Fruit fly (Drosophila melanogaster) whole organism, embryonic: Measurements from ENCODE around the gene pnt.

Source experiments
- Adf1 ChIP-seq: fragments of 200-800 bp; sonication (Bioruptor generic); IDR thresholded peaks from 2 replicates; pipeline ENCODE4 v1.3.6; 2022; ENCODE audit warnings: missing biosample characterization, missing genetic modification characterization
- BtbVII ChIP-seq: fragments of 200-800 bp; sonication (Bioruptor generic); optimal IDR thresholded peaks from 3 replicates; lab custom pipeline; 2017; ENCODE audit warnings: missing biosample characterization, mild to moderate bottlenecking, missing genetic modification characterization
- CG10979 ChIP-seq: fragments of 200-800 bp; sonication (Bioruptor generic); optimal IDR thresholded peaks from 2 replicates; lab custom pipeline; 2018; ENCODE audit warnings: missing biosample characterization, mild to moderate bottlenecking, missing genetic modification characterization, moderate library complexity
- CG11695 ChIP-seq: fragments of 200-800 bp; sonication (Bioruptor generic); IDR thresholded peaks from 3 replicates; pipeline ENCODE4 v1.3.6; 2022; ENCODE audit warnings: missing biosample characterization, missing genetic modification characterization
- CG11696 ChIP-seq: fragments of 200-800 bp; sonication (Bioruptor generic); IDR thresholded peaks from 2 replicates; pipeline ENCODE4 v1.3.6; 2022; ENCODE audit warnings: missing biosample characterization, missing genetic modification characterization
- CG12659 ChIP-seq: fragments of 200-800 bp; sonication (Bioruptor generic); optimal IDR thresholded peaks from 3 replicates; lab custom pipeline; 2017; ENCODE audit warnings: mild to moderate bottlenecking, missing biosample characterization, missing genetic modification reagents, missing genetic modification characterization
- CG13296 ChIP-seq: fragments of 200-800 bp; sonication (Bioruptor generic); optimal IDR thresholded peaks from 3 replicates; lab custom pipeline; 2018; ENCODE audit warnings: missing biosample characterization, mild to moderate bottlenecking, missing genetic modification characterization
- CG14965 ChIP-seq: fragments of 200-800 bp; sonication (Bioruptor generic); optimal IDR thresholded peaks from 2 replicates; lab custom pipeline; 2016; ENCODE audit warnings: missing biosample characterization, missing genetic modification characterization, borderline replicate concordance
- CG15601 ChIP-seq: fragments of 200-800 bp; sonication (Bioruptor generic); optimal IDR thresholded peaks from 3 replicates; lab custom pipeline; 2019; ENCODE audit warnings: missing biosample characterization, mild to moderate bottlenecking, missing genetic modification characterization, moderate library complexity
- CG16815 ChIP-seq: fragments of 200-800 bp; sonication (Bioruptor generic); optimal IDR thresholded peaks from 3 replicates; lab custom pipeline; 2017; ENCODE audit warnings: missing biosample characterization, mild to moderate bottlenecking, missing genetic modification characterization
- CG17912 ChIP-seq: fragments of 200-800 bp; sonication (Bioruptor generic); optimal IDR thresholded peaks from 2 replicates; lab custom pipeline; 2018; ENCODE audit warnings: missing biosample characterization, mild to moderate bottlenecking, missing genetic modification characterization
- CG1792 ChIP-seq: fragments of 200-800 bp; sonication (Bioruptor generic); optimal IDR thresholded peaks from 2 replicates; lab custom pipeline; 2016; ENCODE audit warnings: missing biosample characterization, missing genetic modification characterization
- CG1832 ChIP-seq: fragments of 200-800 bp; sonication (Bioruptor generic); optimal IDR thresholded peaks from 2 replicates; lab custom pipeline; 2017; ENCODE audit warnings: missing biosample characterization, mild to moderate bottlenecking, missing genetic modification characterization, inconsistent platforms
- CG18599 ChIP-seq: fragments of 200-800 bp; sonication (Bioruptor generic); optimal IDR thresholded peaks from 3 replicates; lab custom pipeline; 2017; ENCODE audit warnings: missing biosample characterization, missing genetic modification characterization, mild to moderate bottlenecking, moderate library complexity, missing genetic modification reagents
- CG2129 ChIP-seq: fragments of 200-800 bp; sonication (Bioruptor generic); IDR thresholded peaks from 2 replicates; pipeline ENCODE4 v1.3.6; 2022; ENCODE audit warnings: missing biosample characterization, missing genetic modification characterization; ENCODE audit not compliant: partially characterized antibody
- CG2712 ChIP-seq: fragments of 200-800 bp; optimal IDR thresholded peaks from 3 replicates; lab custom pipeline; 2019; ENCODE audit warnings: missing biosample characterization, mild to moderate bottlenecking, missing genetic modification characterization, moderate library complexity
- CG30431 ChIP-seq: fragments of 200-800 bp; sonication (Bioruptor generic); optimal IDR thresholded peaks from 2 replicates; lab custom pipeline; 2017; ENCODE audit warnings: missing biosample characterization, missing genetic modification characterization
- CG31388 ChIP-seq: fragments of 200-800 bp; sonication (Bioruptor generic); optimal IDR thresholded peaks from 2 replicates; lab custom pipeline; 2016; ENCODE audit warnings: missing biosample characterization, missing genetic modification characterization
- CG3407 ChIP-seq: fragments of 200-800 bp; sonication (Bioruptor generic); optimal IDR thresholded peaks from 2 replicates; lab custom pipeline; 2018; ENCODE audit warnings: missing biosample characterization, mild to moderate bottlenecking, missing genetic modification characterization
- CG43689 ChIP-seq: fragments of 200-800 bp; sonication (Bioruptor generic); IDR thresholded peaks from 2 replicates; pipeline ENCODE4 v1.3.6; 2022; ENCODE audit warnings: missing biosample characterization, missing genetic modification characterization
- CG4404 ChIP-seq: fragments of 200-800 bp; sonication (Bioruptor generic); IDR thresholded peaks from 2 replicates; pipeline ENCODE4 v1.3.6; 2022; ENCODE audit warnings: missing biosample characterization, missing genetic modification characterization
- CG4424 ChIP-seq: fragments of 200-800 bp; sonication (Bioruptor generic); optimal IDR thresholded peaks from 3 replicates; lab custom pipeline; 2016; ENCODE audit warnings: missing biosample characterization, missing genetic modification characterization
- CG5245 ChIP-seq: fragments of 200-800 bp; sonication (Bioruptor generic); optimal IDR thresholded peaks from 3 replicates; lab custom pipeline; 2016; ENCODE audit warnings: missing biosample characterization, missing genetic modification characterization
- CG6683 ChIP-seq: fragments of 200-800 bp; sonication (Bioruptor generic); optimal IDR thresholded peaks from 2 replicates; lab custom pipeline; 2017; ENCODE audit warnings: missing biosample characterization, mild to moderate bottlenecking, missing genetic modification characterization, missing genetic modification reagents
- CG7372 ChIP-seq: fragments of 200-800 bp; sonication (Bioruptor generic); IDR thresholded peaks from 2 replicates; pipeline ENCODE4 v1.3.6; 2022; ENCODE audit warnings: missing biosample characterization, missing genetic modification characterization
- CG7786 ChIP-seq: fragments of 200-800 bp; sonication (Bioruptor generic); optimal IDR thresholded peaks from 2 replicates; lab custom pipeline; 2016; ENCODE audit warnings: missing biosample characterization, missing genetic modification characterization
- CG7839 ChIP-seq: fragments of 200-800 bp; sonication (Bioruptor generic); optimal IDR thresholded peaks from 3 replicates; lab custom pipeline; 2018; ENCODE audit warnings: missing biosample characterization, mild to moderate bottlenecking, missing genetic modification characterization, moderate library complexity
- CG9797 ChIP-seq: fragments of 200-800 bp; sonication (Bioruptor generic); optimal IDR thresholded peaks from 3 replicates; lab custom pipeline; 2018; ENCODE audit warnings: missing biosample characterization, mild to moderate bottlenecking, missing genetic modification characterization
- CTCF ChIP-seq: fragments of 200-800 bp; sonication (Bioruptor generic); optimal IDR thresholded peaks from 2 replicates; lab custom pipeline; 2017; ENCODE audit warnings: missing biosample characterization, mild to moderate bottlenecking, missing genetic modification characterization, moderate library complexity
- Camta ChIP-seq: fragments of 200-800 bp; sonication (Bioruptor generic); optimal IDR thresholded peaks from 2 replicates; lab custom pipeline; 2016; ENCODE audit warnings: missing biosample characterization, missing genetic modification characterization
- Chrac-16 ChIP-seq: fragments of 200-800 bp; sonication (Bioruptor generic); optimal IDR thresholded peaks from 3 replicates; lab custom pipeline; 2016; ENCODE audit warnings: missing biosample characterization, missing genetic modification characterization
- Doc2 ChIP-seq: fragments of 200-800 bp; sonication (Bioruptor generic); IDR thresholded peaks from 2 replicates; pipeline ENCODE4 v1.3.6; 2022; ENCODE audit warnings: missing biosample characterization, missing genetic modification characterization
- HLH4C ChIP-seq: fragments of 200-800 bp; sonication (Bioruptor generic); IDR thresholded peaks from 3 replicates; pipeline ENCODE4 v1.3.6; 2022; ENCODE audit warnings: missing biosample characterization, missing genetic modification characterization; ENCODE audit not compliant: partially characterized antibody
- Hand ChIP-seq: fragments of 200-800 bp; sonication (Bioruptor generic); optimal IDR thresholded peaks from 2 replicates; lab custom pipeline; 2017; ENCODE audit warnings: mild to moderate bottlenecking, missing biosample characterization, missing genetic modification reagents, missing genetic modification characterization
- Mrtf ChIP-seq: fragments of 200-800 bp; sonication (Bioruptor generic); IDR thresholded peaks from 3 replicates; pipeline ENCODE4 v1.3.6; 2022; ENCODE audit warnings: missing biosample characterization, missing genetic modification characterization
- Ravus ChIP-seq: fragments of 200-800 bp; sonication (Bioruptor generic); IDR thresholded peaks from 2 replicates; pipeline ENCODE4 v1.3.6; 2022; ENCODE audit warnings: missing biosample characterization, missing genetic modification characterization
- Six4 ChIP-seq: fragments of 200-800 bp; sonication (Bioruptor generic); optimal IDR thresholded peaks from 2 replicates; lab custom pipeline; 2016; ENCODE audit warnings: missing biosample characterization, missing genetic modification characterization
- YL-1 ChIP-seq: fragments of 200-800 bp; sonication (Bioruptor generic); optimal IDR thresholded peaks from 3 replicates; lab custom pipeline; 2017; ENCODE audit warnings: missing biosample characterization, mild to moderate bottlenecking, missing genetic modification characterization
- ab ChIP-seq: fragments of 200-800 bp; sonication (Bioruptor generic); optimal IDR thresholded peaks from 2 replicates; lab custom pipeline; 2016; ENCODE audit warnings: missing biosample characterization, missing genetic modification characterization
- ac ChIP-seq: fragments of 200-800 bp; sonication (Bioruptor generic); optimal IDR thresholded peaks from 3 replicates; lab custom pipeline; 2017; ENCODE audit warnings: missing biosample characterization, mild to moderate bottlenecking, missing genetic modification characterization
- chif ChIP-seq, 2 experiments: fragments of 200-800 bp; sonication (Bioruptor generic); optimal IDR thresholded peaks; 3 replicates each; lab custom pipeline; 2016; ENCODE audit warnings: missing biosample characterization in 2 of 2, missing genetic modification characterization in 2 of 2
- corto ChIP-seq: fragments of 200-800 bp; sonication (Bioruptor generic); optimal IDR thresholded peaks from 2 replicates; lab custom pipeline; 2016; ENCODE audit warnings: missing biosample characterization, mild to moderate bottlenecking, missing genetic modification characterization, moderate library complexity
- emc ChIP-seq: fragments of 200-800 bp; sonication (Bioruptor generic); optimal IDR thresholded peaks from 2 replicates; lab custom pipeline; 2016; ENCODE audit warnings: missing biosample characterization, missing genetic modification characterization
- eve ChIP-seq, 2 experiments: fragments of >200 bp; optimal IDR thresholded peaks; 2 replicates each; lab custom pipeline; 2017; ENCODE audit warnings: missing biosample characterization in 2 of 2, missing genetic modification characterization in 2 of 2
- fd3F ChIP-seq: fragments of 200-800 bp; sonication (Bioruptor generic); optimal IDR thresholded peaks from 2 replicates; lab custom pipeline; 2018; ENCODE audit warnings: missing biosample characterization, mild to moderate bottlenecking, missing genetic modification characterization, moderate library complexity
- maf-S ChIP-seq: fragments of 200-800 bp; sonication (Bioruptor generic); optimal IDR thresholded peaks from 2 replicates; lab custom pipeline; 2016; ENCODE audit warnings: missing biosample characterization, missing genetic modification characterization
- pnt ChIP-seq: fragments of 200-800 bp; sonication (Bioruptor generic); optimal IDR thresholded peaks from 3 replicates; lab custom pipeline; 2016; ENCODE audit warnings: missing biosample characterization, missing genetic modification characterization
- salm ChIP-seq: fragments of 200-800 bp; sonication (Bioruptor generic); optimal IDR thresholded peaks from 2 replicates; lab custom pipeline; 2018; ENCODE audit warnings: missing biosample characterization, mild to moderate bottlenecking, missing genetic modification characterization
- sens-2 ChIP-seq: fragments of 200-800 bp; sonication (Bioruptor generic); IDR thresholded peaks from 2 replicates; pipeline ENCODE4 v1.3.6; 2022; ENCODE audit warnings: missing biosample characterization, missing genetic modification characterization
- ssp ChIP-seq: fragments of 200-800 bp; sonication (Bioruptor generic); IDR thresholded peaks from 2 replicates; pipeline ENCODE4 v1.3.6; 2022; ENCODE audit warnings: missing biosample characterization, missing genetic modification characterization
- unc-4 ChIP-seq: fragments of 200-800 bp; sonication (Bioruptor generic); IDR thresholded peaks from 2 replicates; pipeline ENCODE4 v1.3.6; 2022; ENCODE audit warnings: missing biosample characterization, missing genetic modification characterization; ENCODE audit not compliant: partially characterized antibody
- vfl ChIP-seq: fragments of 200-800 bp; sonication (Bioruptor generic); optimal IDR thresholded peaks from 2 replicates; lab custom pipeline; 2016; ENCODE audit warnings: missing biosample characterization, missing genetic modification characterization
- vnd ChIP-seq: fragments of 200-800 bp; sonication (Bioruptor generic); IDR thresholded peaks from 3 replicates; pipeline ENCODE4 v1.3.6; 2022; ENCODE audit warnings: missing biosample characterization, missing genetic modification characterization; ENCODE audit not compliant: partially characterized antibody

The pnt gene

DNA sequence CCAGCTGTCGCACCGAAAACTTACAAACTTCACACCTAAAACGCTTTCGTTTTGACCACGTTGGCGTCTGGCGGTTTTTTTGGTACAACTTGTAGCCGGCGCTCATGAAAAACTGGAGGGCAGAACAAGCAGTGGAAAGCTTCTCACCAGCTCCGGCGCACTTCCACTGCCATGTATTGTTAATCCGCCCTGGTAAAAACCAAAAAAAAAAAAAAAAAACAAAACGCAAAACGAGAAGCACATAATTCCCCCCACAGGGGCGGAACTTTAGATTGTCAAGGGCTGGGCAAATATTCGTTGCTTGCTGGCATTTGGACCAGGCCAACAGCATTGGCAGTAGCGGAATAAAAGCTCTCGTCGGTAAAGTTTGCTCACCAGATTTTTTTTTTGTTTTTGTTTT, 28.3 kb upstream of the pnt start (continued):
- TF ChIP-seq eve (GFP tag; optimal IDR thresholded peaks at IDR 0.05; lab: Kevin White, UChicago) (no peak), corto (GFP tag; lab: Kevin White, UChicago) (no peak), unc-4 (GFP tag; lab: Robert Waterston, UW) (peak; percentile 41; the same call in 1 of the 2 replicates), vnd (no peak), CG9797 (GFP tag; lab: Kevin White, UChicago) (no peak), maf-S (no peak), CG1792 (GFP tag; lab: Kevin White, UChicago) (no peak), BtbVII (GFP tag; lab: Kevin White, UChicago) (no peak), sens-2 (GFP tag; lab: Robert Waterston, UW) (no peak), CG7372 (GFP tag; lab: Robert Waterston, UW) (no peak), CG11696 (GFP tag; lab: Robert Waterston, UW) (no peak), CG14965 (GFP tag; lab: Kevin White, UChicago) (no peak), HLH4C (GFP tag; lab: Robert Waterston, UW) (no peak), CG3407 (GFP tag; lab: Kevin White, UChicago) (no peak), YL-1 (no peak), CG2129 (no peak), Camta (GFP tag; lab: Kevin White, UChicago) (no peak), CG15601 (tag; lab: Kevin White, UChicago) (no peak), CG18599 (GFP tag; lab: Kevin White, UChicago) (no peak), CG1832 (GFP tag; lab: Kevin White, UChicago) (no peak), Adf1 (GFP tag; lab: Robert Waterston, UW) (peak; percentile 44), CG31388 (GFP tag; lab: Kevin White, UChicago) (no peak), ac (GFP tag; lab: Kevin White, UChicago) (no peak), CG5245 (GFP tag; lab: Kevin White, UChicago) (no peak), CG17912 (no peak), CG16815 (GFP tag; lab: Kevin White, UChicago) (no peak), Doc2 (GFP tag; lab: Robert Waterston, UW) (no peak), CTCF (GFP tag; lab: Kevin White, UChicago) (no peak), Ravus (GFP tag; lab: Robert Waterston, UW) (no peak), CG12659 (GFP tag; lab: Kevin White, UChicago) (no peak), CG7786 (GFP tag; lab: Kevin White, UChicago) (no peak), chif (GFP tag; optimal IDR thresholded peaks at IDR 0.05; lab: Kevin White, UChicago) (no peak), salm (tag; lab: Kevin White, UChicago) (no peak), CG43689 (GFP tag; lab: Robert Waterston, UW) (no peak), CG13296 (GFP tag; lab: Kevin White, UChicago) (no peak), ab (GFP tag; lab: Kevin White, UChicago) (no peak), vfl (GFP tag; lab: Kevin White, UChicago) (no peak), fd3F (no peak), Mrtf (GFP tag; lab: Robert Waterston, UW) (no peak), pnt (GFP tag; lab: Kevin White, UChicago) (no peak), CG11695 (GFP tag; lab: Robert Waterston, UW) (no peak), Six4 (GFP tag; lab: Kevin White, UChicago) (no peak), CG2712 (tag; lab: Kevin White, UChicago) (no peak), CG4404 (GFP tag; lab: Robert Waterston, UW) (no peak), ssp (GFP tag; lab: Robert Waterston, UW) (no peak), CG7839 (tag; lab: Kevin White, UChicago) (no peak), CG10979 (no peak), Hand (no peak), CG6683 (GFP tag; lab: Kevin White, UChicago) (no peak), CG30431 (GFP tag; lab: Kevin White, UChicago) (no peak), CG4424 (no peak), emc (GFP tag; lab: Kevin White, UChicago) (no peak), Chrac-16 (GFP tag; lab: Kevin White, UChicago) (no peak)
